Worm (Caenorhabditis elegans) whole organism, mixed stage, embryonic: ENCODE results near the gene ZK856.19.

Source experiments
- blmp-1 ChIP-seq: fragments of 150-350 bp; optimal IDR thresholded peaks from 2 replicates; lab custom pipeline; 2014; ENCODE audit warnings: missing biosample characterization, missing genetic modification characterization
- elt-1 ChIP-seq: sonication (generic microtip); optimal IDR thresholded peaks from 2 replicates; lab custom pipeline; 2017; ENCODE audit warnings: missing genetic modification characterization, mild to moderate bottlenecking, missing compliant biosample characterization, antibody characterized with exemption, moderate library complexity, borderline replicate concordance; ENCODE audit not compliant: insufficient read depth
- elt-3 ChIP-seq: fragments of 150-350 bp; optimal IDR thresholded peaks from 2 replicates; lab custom pipeline; 2014; ENCODE audit warnings: missing biosample characterization, missing genetic modification characterization
- mab-5 ChIP-seq: fragments of 150-350 bp; optimal IDR thresholded peaks from 2 replicates; lab custom pipeline; 2014; ENCODE audit warnings: missing biosample characterization, missing genetic modification characterization
- nhr-2 ChIP-seq: fragments of 150-350 bp; optimal IDR thresholded peaks from 2 replicates; lab custom pipeline; 2014; ENCODE audit warnings: missing biosample characterization, missing genetic modification characterization
- nhr-76 ChIP-seq: sonication (generic microtip); optimal IDR thresholded peaks from 2 replicates; lab custom pipeline; 2017; ENCODE audit warnings: missing biosample characterization, missing genetic modification characterization
- sptf-1 ChIP-seq: sonication (generic microtip); optimal IDR thresholded peaks from 2 replicates; lab custom pipeline; 2017; ENCODE audit warnings: mild to moderate bottlenecking, missing genetic modification characterization, moderate library complexity, missing compliant biosample characterization
- unc-39 ChIP-seq: fragments of 150-350 bp; optimal IDR thresholded peaks from 2 replicates; lab custom pipeline; 2014; ENCODE audit warnings: missing biosample characterization, missing genetic modification characterization
- unc-62 ChIP-seq: fragments of 150-350 bp; optimal IDR thresholded peaks from 2 replicates; lab custom pipeline; 2014; ENCODE audit warnings: missing biosample characterization, missing genetic modification reagents, missing genetic modification characterization
- ztf-11 ChIP-seq: fragments of 150-350 bp; optimal IDR thresholded peaks from 2 replicates; lab custom pipeline; 2014; ENCODE audit warnings: missing biosample characterization, missing genetic modification characterization

DNA sequence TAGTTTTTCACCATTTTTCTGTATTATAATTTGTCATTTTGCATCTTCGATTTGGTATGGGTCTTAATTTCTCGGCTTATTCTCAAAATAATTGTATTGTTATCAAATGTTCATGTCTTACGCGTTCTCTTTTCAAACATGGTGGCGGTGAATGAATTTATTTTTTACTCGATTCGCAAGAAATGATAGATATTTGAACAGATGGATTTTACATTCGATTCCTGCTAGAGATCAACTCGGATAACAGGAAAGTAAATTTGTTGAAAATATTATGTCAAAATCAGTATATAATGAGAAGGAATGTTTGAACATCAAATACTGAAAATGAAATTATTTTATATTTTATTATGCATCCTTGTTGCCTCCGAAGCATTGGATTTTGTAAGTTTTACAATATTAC, 21.7 kb downstream of the ZK856.19 start, which contains the start of gene ZK856.4:
- TF ChIP-seq unc-39 (tag; lab: Kevin White, UChicago) (no peak), blmp-1 (tag; lab: Kevin White, UChicago) (no peak), unc-62 (GFP tag; lab: Kevin White, UChicago) (no peak), elt-3 (tag; lab: Kevin White, UChicago) (no peak), nhr-76 (tag; lab: Kevin White, UChicago) (no peak), nhr-2 (tag; lab: Kevin White, UChicago) (no peak), ztf-11 (no peak), sptf-1 (no peak), elt-1 (no peak), mab-5 (no peak)
